Worm (Caenorhabditis elegans) whole organism, L2 larva: ENCODE results near the gene F13A7.14.
"Not testable (repeated sequence)": the region's sequence is repeated elsewhere in the genome, so short reads cannot be mapped to it uniquely, and the experiment has no call there.

Experiments
- C34F6.9 ChIP-seq: fragments of 150-350 bp; optimal IDR thresholded peaks from 2 replicates; lab custom pipeline; 2014; ENCODE audit warnings: missing biosample characterization, missing genetic modification characterization
- R02D3.7 ChIP-seq: fragments of 150-350 bp; optimal IDR thresholded peaks from 2 replicates; lab custom pipeline; 2014; ENCODE audit warnings: missing biosample characterization, missing genetic modification characterization
- Y55F3AM.14 ChIP-seq: fragments of 200-800 bp; sonication (Bioruptor generic); optimal IDR thresholded peaks from 2 replicates; lab custom pipeline; 2018; ENCODE audit warnings: mild to moderate bottlenecking, missing genetic modification characterization, missing compliant biosample characterization
- ZK546.5 ChIP-seq: sonication (generic microtip); optimal IDR thresholded peaks from 2 replicates; lab custom pipeline; 2017; ENCODE audit warnings: missing biosample characterization, missing genetic modification characterization
- alr-1 ChIP-seq: fragments of 150-350 bp; optimal IDR thresholded peaks from 2 replicates; lab custom pipeline; 2014; ENCODE audit warnings: missing biosample characterization, missing genetic modification characterization
- aly-2 ChIP-seq: fragments of 150-350 bp; optimal IDR thresholded peaks from 2 replicates; lab custom pipeline; 2014; ENCODE audit warnings: missing biosample characterization, missing genetic modification characterization
- ama-1 ChIP-seq: fragments of 150-350 bp; optimal IDR thresholded peaks from 2 replicates; lab custom pipeline; 2018; ENCODE audit warnings: inconsistent platforms
- blmp-1 ChIP-seq: sonication (generic microtip); optimal IDR thresholded peaks from 2 replicates; lab custom pipeline; 2017; ENCODE audit warnings: missing genetic modification characterization, mild to moderate bottlenecking, missing compliant biosample characterization, antibody characterized with exemption, moderate library complexity; ENCODE audit not compliant: insufficient read depth
- crh-2 ChIP-seq: sonication (generic microtip); optimal IDR thresholded peaks from 2 replicates; lab custom pipeline; 2017; ENCODE audit warnings: missing biosample characterization, missing genetic modification characterization
- dmd-4 ChIP-seq: sonication (generic microtip); optimal IDR thresholded peaks from 2 replicates; lab custom pipeline; 2017; ENCODE audit warnings: missing biosample characterization, missing genetic modification characterization
- elt-3 ChIP-seq: sonication (generic microtip); optimal IDR thresholded peaks from 2 replicates; lab custom pipeline; 2017; ENCODE audit warnings: missing biosample characterization, missing genetic modification characterization
- fos-1 ChIP-seq: fragments of 150-350 bp; optimal IDR thresholded peaks from 2 replicates; lab custom pipeline; 2014; ENCODE audit warnings: missing biosample characterization, missing genetic modification characterization
- gmeb-1 ChIP-seq: fragments of 150-350 bp; optimal IDR thresholded peaks from 2 replicates; lab custom pipeline; 2014; ENCODE audit warnings: missing biosample characterization, missing genetic modification characterization
- lin-11 ChIP-seq: fragments of 150-350 bp; sonication (generic microtip); optimal IDR thresholded peaks from 2 replicates; lab custom pipeline; 2014; ENCODE audit warnings: missing biosample characterization, missing genetic modification characterization, inconsistent platforms, mixed read lengths
- lin-13 ChIP-seq: fragments of 150-350 bp; optimal IDR thresholded peaks from 2 replicates; lab custom pipeline; 2014; ENCODE audit warnings: missing biosample characterization, missing genetic modification reagents, missing genetic modification characterization
- lin-39 ChIP-seq: fragments of 150-350 bp; optimal IDR thresholded peaks from 2 replicates; lab custom pipeline; 2014; ENCODE audit warnings: missing biosample characterization, missing genetic modification reagents, missing genetic modification characterization
- lsy-2 ChIP-seq, 2 experiments: fragments of 150-350 bp in 1 of 2; sonication (generic microtip) in 1 of 2; optimal IDR thresholded peaks; 2 replicates each; lab custom pipeline; 2014 to 2017; ENCODE audit warnings: missing biosample characterization in 2 of 2, missing genetic modification characterization in 2 of 2
- mab-5 ChIP-seq: fragments of 150-350 bp; optimal IDR thresholded peaks from 2 replicates; lab custom pipeline; 2014; ENCODE audit warnings: missing biosample characterization, missing genetic modification characterization
- mbf-1 ChIP-seq: sonication (generic microtip); optimal IDR thresholded peaks from 2 replicates; lab custom pipeline; 2017; ENCODE audit warnings: missing biosample characterization, missing genetic modification characterization
- nhr-10 ChIP-seq: sonication (generic microtip); optimal IDR thresholded peaks from 2 replicates; lab custom pipeline; 2017; ENCODE audit warnings: missing biosample characterization, missing genetic modification characterization
- nhr-11 ChIP-seq: fragments of 150-350 bp; optimal IDR thresholded peaks from 2 replicates; lab custom pipeline; 2014; ENCODE audit warnings: missing biosample characterization, missing genetic modification characterization
- nhr-12 ChIP-seq: fragments of 150-350 bp; optimal IDR thresholded peaks from 2 replicates; lab custom pipeline; 2014; ENCODE audit warnings: missing biosample characterization, missing genetic modification characterization
- nhr-129 ChIP-seq: fragments of 150-350 bp; optimal IDR thresholded peaks from 2 replicates; lab custom pipeline; 2014; ENCODE audit warnings: missing biosample characterization, missing genetic modification characterization
- nhr-21 ChIP-seq: fragments of 150-350 bp; optimal IDR thresholded peaks from 2 replicates; lab custom pipeline; 2014; ENCODE audit warnings: missing biosample characterization, missing genetic modification characterization
- nhr-23 ChIP-seq: fragments of 150-350 bp; optimal IDR thresholded peaks from 2 replicates; lab custom pipeline; 2014; ENCODE audit warnings: missing biosample characterization, missing genetic modification reagents, missing genetic modification characterization
- nhr-6 ChIP-seq: fragments of 150-350 bp; optimal IDR thresholded peaks from 2 replicates; lab custom pipeline; 2014; ENCODE audit warnings: missing biosample characterization, missing genetic modification characterization
- peb-1 ChIP-seq: fragments of 150-350 bp; optimal IDR thresholded peaks from 2 replicates; lab custom pipeline; 2014; ENCODE audit warnings: missing biosample characterization, missing genetic modification characterization
- skn-1 ChIP-seq: sonication (generic microtip); optimal IDR thresholded peaks from 2 replicates; lab custom pipeline; 2017; ENCODE audit warnings: missing biosample characterization, missing genetic modification characterization
- sma-3 ChIP-seq: sonication (generic microtip); optimal IDR thresholded peaks from 2 replicates; lab custom pipeline; 2016; ENCODE audit warnings: missing genetic modification reagents, missing genetic modification characterization, missing compliant biosample characterization
- sma-9 ChIP-seq, 2 experiments: fragments of 150-350 bp in 1 of 2; sonication (generic microtip) in 1 of 2; optimal IDR thresholded peaks; 2 replicates each; lab custom pipeline; 2014 to 2016; ENCODE audit warnings: missing genetic modification characterization in 2 of 2, mild to moderate bottlenecking in 1 of 2, missing biosample characterization in 1 of 2, missing compliant biosample characterization in 1 of 2, missing genetic modification reagents in 1 of 2, moderate library complexity in 1 of 2
- snpc-4 ChIP-seq: fragments of 150-350 bp; optimal IDR thresholded peaks from 2 replicates; lab custom pipeline; 2014; ENCODE audit warnings: missing biosample characterization, missing genetic modification characterization
- unc-39 ChIP-seq: fragments of 150-350 bp; optimal IDR thresholded peaks from 2 replicates; lab custom pipeline; 2014; ENCODE audit warnings: missing biosample characterization, missing genetic modification characterization
- unc-55 ChIP-seq: fragments of 150-350 bp; sonication (generic microtip); optimal IDR thresholded peaks from 3 replicates; lab custom pipeline; 2014; ENCODE audit warnings: missing biosample characterization, missing genetic modification reagents, missing genetic modification characterization
- unc-62 ChIP-seq: fragments of 150-350 bp; optimal IDR thresholded peaks from 2 replicates; lab custom pipeline; 2014; ENCODE audit warnings: missing biosample characterization, missing genetic modification reagents, missing genetic modification characterization
- zag-1 ChIP-seq: fragments of 150-350 bp; optimal IDR thresholded peaks from 2 replicates; lab custom pipeline; 2014; ENCODE audit warnings: missing biosample characterization, missing genetic modification characterization
- ztf-1 ChIP-seq: fragments of 200-800 bp; sonication (Bioruptor generic); conservative IDR thresholded peaks from 2 replicates; pipeline ENCODE4 v1.3.6; 2022; ENCODE audit warnings: missing genetic modification characterization, missing compliant biosample characterization
- ztf-11 ChIP-seq: sonication (generic microtip); optimal IDR thresholded peaks from 2 replicates; lab custom pipeline; 2017; ENCODE audit warnings: missing biosample characterization, missing genetic modification characterization
- ztf-4 ChIP-seq: fragments of 150-350 bp; optimal IDR thresholded peaks from 2 replicates; lab custom pipeline; 2014; ENCODE audit warnings: missing biosample characterization, missing genetic modification characterization

Gene F13A7.14

ce11 chrV:16383729-16384128 is 18.0 kb upstream of the F13A7.14 start, which contains the start of gene F13A7.7:
F13A7.7 (minus strand) TSS chrV:16383829.
- TF ChIP-seq nhr-6 (tag; lab: Kevin White, UChicago); lsy-2 (tag; optimal IDR thresholded peaks at IDR 0.05; lab: Kevin White, UChicago); ztf-11 (tag; lab: Kevin White, UChicago): not testable (repeated sequence)

DNA sequence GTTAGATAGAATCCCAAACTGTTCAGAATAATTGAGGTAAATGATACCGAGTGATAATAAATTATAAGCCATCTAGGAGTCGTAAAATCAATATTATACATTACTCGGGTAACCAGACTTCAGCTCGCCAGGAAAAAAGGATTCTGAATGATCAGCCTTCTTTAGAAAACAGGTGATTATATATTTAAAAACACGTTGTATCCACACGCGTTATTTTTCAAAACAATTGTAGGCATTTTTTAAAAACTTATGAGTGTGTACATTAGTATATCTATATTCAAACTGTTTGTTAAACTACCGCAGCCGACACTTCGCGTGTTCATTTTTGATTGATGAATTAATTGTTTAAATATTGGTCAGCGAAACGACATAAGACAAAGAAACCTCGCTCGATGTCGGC is 13.4 kb upstream of the F13A7.14 start, which contains the start of gene sri-65:
sri-65 (minus strand) TSS at position 101 of the 400 bp plus-strand sequence.
- no peak for TF ChIP-seq elt-3
- TF ChIP-seq, all 48 proteins: peak for 0

DNA sequence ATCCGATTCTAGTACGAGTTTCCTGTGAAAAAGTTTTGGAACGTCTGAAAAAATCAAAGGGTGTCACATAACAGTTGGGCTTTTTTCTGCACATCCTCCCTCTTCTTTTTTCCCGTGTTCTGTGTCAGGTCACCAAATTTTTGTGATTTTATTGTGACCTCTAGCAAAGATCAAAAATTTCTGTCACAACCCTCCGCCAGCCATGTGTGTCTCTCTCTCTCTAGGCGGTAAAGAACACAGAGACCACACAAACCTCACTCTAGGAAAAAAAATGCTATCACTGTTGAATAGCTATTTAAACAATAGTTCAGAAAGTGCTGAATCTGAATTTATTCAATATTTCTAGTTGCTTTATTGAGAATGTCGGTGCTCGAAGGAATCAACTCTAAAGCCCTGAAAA is 11.0 kb upstream of the F13A7.14 start, which contains the start of gene gst-44:
gst-44 (plus strand) TSS at position 237 of the 400 bp plus-strand sequence.
- TF ChIP-seq crh-2 (tag; lab: Kevin White, UChicago) (no peak), nhr-10 (tag; lab: Kevin White, UChicago) (no peak), nhr-129 (tag; lab: Kevin White, UChicago) (peak; percentile 5), unc-39 (tag; lab: Kevin White, UChicago) (no peak), nhr-21 (no peak), dmd-4 (no peak), R02D3.7 (no peak), unc-55 (no peak), blmp-1 (tag; lab: Kevin White, UChicago) (no peak), lin-13 (no peak), mab-5 (tag; lab: Kevin White, UChicago) (no peak), elt-3 (no peak), peb-1 (tag; lab: Kevin White, UChicago) (no peak), unc-62 (no peak), lin-11 (tag; lab: Kevin White, UChicago) (no peak), fos-1 (tag; lab: Kevin White, UChicago) (peak; percentile 49), ZK546.5 (tag; lab: Kevin White, UChicago) (no peak), gmeb-1 (no peak), skn-1 (no peak), sma-9 (GFP tag; optimal IDR thresholded peaks at IDR 0.05; lab: Kevin White, UChicago) (peak; percentile 77), sma-9 (tag; optimal IDR thresholded peaks at IDR 0.05; lab: Kevin White, UChicago) (no peak), lin-39 (no peak), nhr-23 (tag; lab: Kevin White, UChicago) (no peak), zag-1 (tag; lab: Kevin White, UChicago) (no peak), ama-1 (no peak)

DNA sequence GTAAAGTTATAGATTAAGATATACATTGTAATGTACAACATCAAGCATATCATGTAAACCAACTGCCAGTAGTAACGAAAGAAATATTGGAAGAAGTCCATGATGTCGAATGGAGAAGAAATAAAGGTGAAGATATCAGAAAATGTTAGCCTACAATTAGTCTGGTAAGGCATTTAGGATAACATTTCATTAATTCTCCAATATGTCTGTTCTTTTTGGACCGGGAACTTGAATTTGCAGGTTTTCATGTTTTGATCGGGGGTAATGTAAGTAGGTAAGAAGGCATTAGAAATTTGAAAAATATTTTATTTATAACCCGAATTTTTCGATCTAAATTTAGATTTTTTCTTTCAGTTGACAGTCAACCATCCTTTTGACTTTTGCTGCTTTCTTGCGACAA is 8.0 kb upstream of the F13A7.14 start, which contains the start of gene srd-63:
srd-63 (minus strand) TSS at position 101 of the 400 bp plus-strand sequence.
- TF ChIP-seq lin-39 (no peak), mbf-1 (tag; lab: Kevin White, UChicago) (no peak), snpc-4 (no peak), alr-1 (tag; lab: Kevin White, UChicago) (no peak), skn-1 (no peak), nhr-12 (tag; lab: Kevin White, UChicago) (no peak), nhr-129 (tag; lab: Kevin White, UChicago) (no peak), nhr-23 (tag; lab: Kevin White, UChicago) (no peak), ztf-4 (tag; lab: Kevin White, UChicago) (no peak), nhr-11 (tag; lab: Kevin White, UChicago) (no peak), nhr-21 (no peak), gmeb-1 (no peak), lin-13 (no peak), sma-9 (GFP tag; optimal IDR thresholded peaks at IDR 0.05; lab: Kevin White, UChicago) (no peak), sma-9 (tag; optimal IDR thresholded peaks at IDR 0.05; lab: Kevin White, UChicago) (no peak), ztf-1 (GFP tag; lab: Robert Waterston, UW) (no peak)

DNA sequence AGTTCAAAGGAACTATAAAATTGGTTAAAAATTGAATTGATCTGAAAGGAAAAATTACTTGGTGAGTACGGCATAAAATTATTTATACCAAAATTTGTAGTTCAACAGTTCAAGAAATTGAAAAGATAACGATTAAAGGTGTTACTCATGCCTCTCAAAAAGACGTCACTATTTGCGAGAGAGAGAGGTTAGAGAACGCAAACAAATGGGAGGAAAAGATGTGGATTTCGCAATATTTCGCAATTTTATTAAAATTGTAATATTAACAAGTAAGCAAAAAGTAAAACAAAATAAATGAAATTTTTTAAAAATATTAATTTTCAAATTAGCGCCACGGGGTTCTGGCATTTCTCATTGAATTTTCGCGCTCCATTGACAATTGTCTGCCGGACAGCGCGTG is 6.6 kb upstream of the F13A7.14 start, which contains the start of gene F13A7.11:
F13A7.11 (minus strand) TSS at position 174 of the 400 bp plus-strand sequence.
- TF ChIP-seq C34F6.9 (tag; lab: Kevin White, UChicago) (peak; percentile 15), nhr-129 (tag; lab: Kevin White, UChicago) (peak; percentile 100), gmeb-1 (peak; percentile 37), fos-1 (tag; lab: Kevin White, UChicago) (peak; percentile 80), lin-39 (no peak), Y55F3AM.14 (no peak), skn-1 (no peak), unc-39 (tag; lab: Kevin White, UChicago) (no peak), blmp-1 (tag; lab: Kevin White, UChicago) (no peak), sma-3 (GFP tag; lab: Kevin White, UChicago) (peak; percentile 24), elt-3 (no peak), crh-2 (tag; lab: Kevin White, UChicago) (peak; percentile 11), dmd-4 (no peak), nhr-12 (tag; lab: Kevin White, UChicago) (no peak), sma-9 (GFP tag; optimal IDR thresholded peaks at IDR 0.05; lab: Kevin White, UChicago) (peak; percentile 67), sma-9 (tag; optimal IDR thresholded peaks at IDR 0.05; lab: Kevin White, UChicago) (no peak), snpc-4 (no peak), unc-55 (peak; percentile 40), aly-2 (tag; lab: Kevin White, UChicago) (no peak)
